Worm (Caenorhabditis elegans) whole organism, L4 larva: ENCODE data around the gene K11G12.6.

Source experiments
- F10B5.3 ChIP-seq: sonication (generic microtip); optimal IDR thresholded peaks from 2 replicates; lab custom pipeline; 2016; ENCODE audit warnings: mild to moderate bottlenecking, missing genetic modification characterization, missing compliant biosample characterization
- F26F4.8 ChIP-seq: fragments of 200-800 bp; sonication (Bioruptor generic); conservative IDR thresholded peaks from 2 replicates; pipeline ENCODE4 v1.3.6; 2022; ENCODE audit warnings: missing genetic modification characterization, missing compliant biosample characterization
- T20F7.1 ChIP-seq: fragments of 200-800 bp; sonication (Bioruptor generic); optimal IDR thresholded peaks from 2 replicates; lab custom pipeline; 2018; ENCODE audit warnings: mild to moderate bottlenecking, missing genetic modification characterization, missing compliant biosample characterization
- Y5F2A.4 ChIP-seq: fragments of 200-800 bp; sonication (Bioruptor generic); optimal IDR thresholded peaks from 2 replicates; lab custom pipeline; 2018; ENCODE audit warnings: mild to moderate bottlenecking, missing genetic modification characterization, missing compliant biosample characterization
- Y75B8A.6 ChIP-seq: fragments of 200-800 bp; sonication (Bioruptor generic); IDR thresholded peaks from 2 replicates; pipeline ENCODE4 v1.3.6; 2022; ENCODE audit warnings: missing genetic modification reagents, missing genetic modification characterization, missing compliant biosample characterization
- aly-2 ChIP-seq: sonication (generic microtip); optimal IDR thresholded peaks from 2 replicates; lab custom pipeline; 2018; ENCODE audit warnings: missing biosample characterization, missing genetic modification characterization
- attf-4 ChIP-seq: sonication (generic microtip); optimal IDR thresholded peaks from 3 replicates; lab custom pipeline; 2017; ENCODE audit warnings: missing biosample characterization, missing genetic modification characterization
- ceh-20 ChIP-seq: fragments of 200-800 bp; sonication (Bioruptor generic); IDR thresholded peaks from 2 replicates; pipeline ENCODE4 v1.3.6; 2022; ENCODE audit warnings: missing genetic modification reagents, missing genetic modification characterization, missing compliant biosample characterization
- ctbp-1 ChIP-seq: fragments of 200-800 bp; sonication (Bioruptor generic); IDR thresholded peaks from 2 replicates; pipeline ENCODE4 v1.3.6; 2022; ENCODE audit warnings: missing genetic modification reagents, missing genetic modification characterization, missing compliant biosample characterization
- daf-8 ChIP-seq: fragments of 200-800 bp; sonication (Bioruptor generic); IDR thresholded peaks from 2 replicates; pipeline ENCODE4 v1.3.6; 2022; ENCODE audit warnings: missing genetic modification characterization, missing compliant biosample characterization
- dmd-9 ChIP-seq: fragments of 200-800 bp; sonication (Bioruptor generic); IDR thresholded peaks from 2 replicates; pipeline ENCODE4 v1.3.6; 2022; ENCODE audit warnings: missing genetic modification reagents, missing genetic modification characterization, missing compliant biosample characterization
- duxl-1 ChIP-seq: sonication (generic microtip); optimal IDR thresholded peaks from 2 replicates; lab custom pipeline; 2016; ENCODE audit warnings: mild to moderate bottlenecking, missing genetic modification characterization, moderate library complexity, missing compliant biosample characterization; ENCODE audit not compliant: poor library complexity
- dve-1 ChIP-seq: sonication (generic microtip); optimal IDR thresholded peaks from 2 replicates; lab custom pipeline; 2017; ENCODE audit warnings: antibody characterized with exemption, mild to moderate bottlenecking, missing genetic modification characterization, missing compliant biosample characterization; ENCODE audit not compliant: insufficient read depth
- egl-43 ChIP-seq: fragments of 200-800 bp; sonication (Bioruptor generic); IDR thresholded peaks from 2 replicates; pipeline ENCODE4 v1.3.6; 2022; ENCODE audit warnings: missing genetic modification reagents, missing genetic modification characterization, missing compliant biosample characterization
- fkh-10 ChIP-seq: fragments of 150-350 bp; optimal IDR thresholded peaks from 2 replicates; lab custom pipeline; 2014; ENCODE audit warnings: missing biosample characterization, missing genetic modification reagents, missing genetic modification characterization
- gei-8 ChIP-seq: fragments of 200-800 bp; sonication (Bioruptor generic); optimal IDR thresholded peaks from 2 replicates; lab custom pipeline; 2018; ENCODE audit warnings: mild to moderate bottlenecking, missing genetic modification characterization, missing compliant biosample characterization
- hlh-11 ChIP-seq: fragments of 200-800 bp; sonication (Bioruptor generic); optimal IDR thresholded peaks from 2 replicates; lab custom pipeline; 2018; ENCODE audit warnings: mild to moderate bottlenecking, missing genetic modification characterization, missing compliant biosample characterization
- lin-13 ChIP-seq: fragments of 150-350 bp; optimal IDR thresholded peaks from 2 replicates; lab custom pipeline; 2014; ENCODE audit warnings: missing biosample characterization, missing genetic modification reagents, missing genetic modification characterization
- lin-29 ChIP-seq: fragments of 200-800 bp; sonication (Bioruptor generic); IDR thresholded peaks from 2 replicates; pipeline ENCODE4 v1.3.6; 2022; ENCODE audit warnings: missing genetic modification reagents, missing genetic modification characterization, missing compliant biosample characterization
- lin-38 ChIP-seq: fragments of 200-800 bp; sonication (Bioruptor generic); IDR thresholded peaks from 2 replicates; pipeline ENCODE4 v1.3.6; 2022; ENCODE audit warnings: missing genetic modification reagents, missing genetic modification characterization, missing compliant biosample characterization
- lin-39 ChIP-seq: fragments of 150-350 bp; optimal IDR thresholded peaks from 2 replicates; lab custom pipeline; 2014; ENCODE audit warnings: missing biosample characterization, missing genetic modification reagents, missing genetic modification characterization
- lir-3 ChIP-seq: sonication (generic microtip); optimal IDR thresholded peaks from 2 replicates; lab custom pipeline; 2016; ENCODE audit warnings: mild to moderate bottlenecking, missing genetic modification characterization, missing compliant biosample characterization
- lsy-2 ChIP-seq, 2 experiments: fragments of 150-350 bp in 1 of 2; sonication (generic microtip) in 1 of 2; optimal IDR thresholded peaks; 2 replicates each; lab custom pipeline; 2014 to 2017; ENCODE audit warnings: missing biosample characterization in 2 of 2, missing genetic modification characterization in 2 of 2
- madf-5 ChIP-seq, 2 experiments: fragments of 200-800 bp; sonication (Bioruptor generic); IDR thresholded peaks; 2 replicates each; pipeline ENCODE4 v1.3.6; 2022; ENCODE audit warnings: missing compliant biosample characterization in 2 of 2, missing genetic modification characterization in 2 of 2
- madf-9 ChIP-seq: fragments of 200-800 bp; sonication (Bioruptor generic); conservative IDR thresholded peaks from 2 replicates; pipeline ENCODE4 v1.3.6; 2022; ENCODE audit warnings: missing genetic modification reagents, missing genetic modification characterization, missing compliant biosample characterization
- mdl-1 ChIP-seq, 2 experiments: fragments of 150-350 bp in 1 of 2; sonication (generic microtip) in 1 of 2; optimal IDR thresholded peaks; 2 replicates each; lab custom pipeline; 2014 to 2017; ENCODE audit warnings: missing biosample characterization in 2 of 2, missing genetic modification characterization in 2 of 2
- mxl-3 ChIP-seq: fragments of 200-800 bp; sonication (Bioruptor generic); optimal IDR thresholded peaks from 2 replicates; lab custom pipeline; 2018; ENCODE audit warnings: mild to moderate bottlenecking, missing genetic modification characterization, missing compliant biosample characterization
- nhr-102 ChIP-seq: sonication (generic microtip); optimal IDR thresholded peaks from 2 replicates; lab custom pipeline; 2016; ENCODE audit warnings: mild to moderate bottlenecking, missing genetic modification characterization, moderate library complexity, missing compliant biosample characterization
- nhr-111 ChIP-seq: fragments of 200-800 bp; sonication (Bioruptor generic); optimal IDR thresholded peaks from 2 replicates; lab custom pipeline; 2018; ENCODE audit warnings: mild to moderate bottlenecking, missing genetic modification characterization, missing compliant biosample characterization
- nhr-237 ChIP-seq: sonication (generic microtip); optimal IDR thresholded peaks from 2 replicates; lab custom pipeline; 2017; ENCODE audit warnings: missing biosample characterization, missing genetic modification characterization
- nhr-25 ChIP-seq: sonication (generic microtip); optimal IDR thresholded peaks from 2 replicates; lab custom pipeline; 2017; ENCODE audit warnings: missing genetic modification characterization, mild to moderate bottlenecking, missing compliant biosample characterization, antibody characterized with exemption, moderate library complexity, borderline replicate concordance; ENCODE audit not compliant: insufficient read depth
- nhr-28 ChIP-seq: fragments of 150-350 bp; optimal IDR thresholded peaks from 2 replicates; lab custom pipeline; 2014; ENCODE audit warnings: missing biosample characterization, missing genetic modification characterization
- nhr-48 ChIP-seq: sonication (generic microtip); optimal IDR thresholded peaks from 2 replicates; lab custom pipeline; 2016; ENCODE audit warnings: mild to moderate bottlenecking, missing genetic modification characterization, missing compliant biosample characterization
- nhr-6 ChIP-seq: fragments of 150-350 bp; optimal IDR thresholded peaks from 2 replicates; lab custom pipeline; 2014; ENCODE audit warnings: missing biosample characterization, missing genetic modification characterization
- nhr-77 ChIP-seq: fragments of 150-350 bp; optimal IDR thresholded peaks from 2 replicates; lab custom pipeline; 2014; ENCODE audit warnings: missing biosample characterization, missing genetic modification characterization
- pha-4 ChIP-seq, 2 experiments: fragments of 150-350 bp in 1 of 2; fragments of 200-800 bp in 1 of 2; sonication (Bioruptor generic) in 1 of 2; IDR thresholded peaks in 1 of 2; optimal IDR thresholded peaks in 1 of 2; 2 replicates each; pipeline versions ENCODE4 v1.3.6 to Lab custom; 2014 to 2022; ENCODE audit warnings: missing genetic modification characterization in 2 of 2, missing genetic modification reagents in 2 of 2, missing biosample characterization in 1 of 2, missing compliant biosample characterization in 1 of 2
- pqm-1 ChIP-seq: sonication (generic microtip); optimal IDR thresholded peaks from 2 replicates; lab custom pipeline; 2017; ENCODE audit warnings: missing biosample characterization, missing genetic modification characterization
- saeg-2 ChIP-seq: fragments of 200-800 bp; sonication (Bioruptor generic); IDR thresholded peaks from 2 replicates; pipeline ENCODE4 v1.3.6; 2022; ENCODE audit warnings: missing genetic modification reagents, missing genetic modification characterization, missing compliant biosample characterization
- snpc-4 ChIP-seq: fragments of 150-350 bp; optimal IDR thresholded peaks from 2 replicates; lab custom pipeline; 2014; ENCODE audit warnings: missing biosample characterization, missing genetic modification characterization
- spr-1 ChIP-seq: sonication (generic microtip); optimal IDR thresholded peaks from 2 replicates; lab custom pipeline; 2016; ENCODE audit warnings: mild to moderate bottlenecking, missing genetic modification characterization, missing compliant biosample characterization
- tra-1 ChIP-seq: fragments of 200-800 bp; sonication (Bioruptor generic); IDR thresholded peaks from 2 replicates; pipeline ENCODE4 v1.3.6; 2022; ENCODE audit warnings: missing genetic modification reagents, missing genetic modification characterization, missing compliant biosample characterization
- unc-130 ChIP-seq: sonication (generic microtip); optimal IDR thresholded peaks from 2 replicates; lab custom pipeline; 2016; ENCODE audit warnings: missing genetic modification reagents, missing genetic modification characterization, missing compliant biosample characterization
- unc-39 ChIP-seq: sonication (generic microtip); optimal IDR thresholded peaks from 2 replicates; lab custom pipeline; 2017; ENCODE audit warnings: missing biosample characterization, missing genetic modification characterization
- vab-7 ChIP-seq: fragments of 200-800 bp; sonication (Bioruptor generic); IDR thresholded peaks from 2 replicates; pipeline ENCODE4 v1.3.6; 2022; ENCODE audit warnings: missing genetic modification reagents, missing genetic modification characterization, missing compliant biosample characterization
- zag-1 ChIP-seq: fragments of 150-350 bp; optimal IDR thresholded peaks from 2 replicates; lab custom pipeline; 2014; ENCODE audit warnings: missing biosample characterization, missing genetic modification characterization
- zfp-2 ChIP-seq: sonication (generic microtip); optimal IDR thresholded peaks from 2 replicates; lab custom pipeline; 2016; ENCODE audit warnings: mild to moderate bottlenecking, missing genetic modification characterization, missing compliant biosample characterization
- zfp-3 ChIP-seq: fragments of 200-800 bp; sonication (Bioruptor generic); conservative IDR thresholded peaks from 2 replicates; pipeline ENCODE4 v1.3.6; 2022; ENCODE audit warnings: missing genetic modification reagents, missing genetic modification characterization, missing compliant biosample characterization
- zip-2 ChIP-seq: fragments of 150-350 bp; optimal IDR thresholded peaks from 2 replicates; lab custom pipeline; 2014; ENCODE audit warnings: missing biosample characterization, missing genetic modification characterization
- ztf-11 ChIP-seq: fragments of 150-350 bp; optimal IDR thresholded peaks from 2 replicates; lab custom pipeline; 2014; ENCODE audit warnings: missing biosample characterization, missing genetic modification characterization

The K11G12.6 gene

ce11 chrX:6737329-6738008 is 8.0 kb upstream of the K11G12.6 start:
- TF ChIP-seq zfp-2 (tag; lab: Kevin White, UChicago) (peak; percentile 45), pha-4 (GFP tag; IDR thresholded peaks at IDR 0.05; lab: Robert Waterston, UW) (peak; percentile 74), pha-4 (tag; optimal IDR thresholded peaks at IDR 0.05; lab: Kevin White, UChicago) (peak; percentile 13), madf-5 (GFP tag; IDR thresholded peaks at IDR 0.05; lab: Robert Waterston, UW) (no peak), aly-2 (tag; lab: Kevin White, UChicago) (no peak), nhr-237 (tag; lab: Kevin White, UChicago) (no peak), dmd-9 (no peak), ceh-20 (GFP tag; lab: Robert Waterston, UW) (peak; percentile 89), gei-8 (peak; percentile 95), nhr-77 (peak; percentile 64), lin-39 (tag; lab: Kevin White, UChicago) (no peak), unc-130 (GFP tag; lab: Kevin White, UChicago) (no peak), F10B5.3 (tag; lab: Kevin White, UChicago) (no peak), duxl-1 (tag; lab: Kevin White, UChicago) (no peak), zag-1 (tag; lab: Kevin White, UChicago) (no peak), hlh-11 (tag; lab: Kevin White, UChicago) (peak; percentile 99), F26F4.8 (GFP tag; lab: Robert Waterston, UW) (no peak), lin-38 (peak; percentile 53), unc-39 (no peak), fkh-10 (GFP tag; lab: Kevin White, UChicago) (peak; percentile 1), lin-29 (GFP tag; lab: Robert Waterston, UW) (no peak), pqm-1 (tag; lab: Kevin White, UChicago) (peak; percentile 13), daf-8 (GFP tag; lab: Robert Waterston, UW) (no peak), saeg-2 (GFP tag; lab: Robert Waterston, UW) (peak; percentile 84; the same call in 1 of the 2 replicates), snpc-4 (tag; lab: Kevin White, UChicago) (no peak), ztf-11 (tag; lab: Kevin White, UChicago) (no peak), mxl-3 (GFP tag; lab: Kevin White, UChicago) (peak; percentile 97), mdl-1 (tag; optimal IDR thresholded peaks at IDR 0.05; lab: Kevin White, UChicago) (peak; percentile 100), Y75B8A.6 (GFP tag; lab: Robert Waterston, UW) (no peak), zfp-3 (GFP tag; lab: Robert Waterston, UW) (peak; percentile 38; the same call in 1 of the 2 replicates), dve-1 (peak; percentile 91), zip-2 (tag; lab: Kevin White, UChicago) (peak; percentile 50), tra-1 (GFP tag; lab: Robert Waterston, UW) (peak; percentile 93), spr-1 (tag; lab: Kevin White, UChicago) (peak; percentile 85), nhr-6 (tag; lab: Kevin White, UChicago) (peak; percentile 90), attf-4 (tag; lab: Kevin White, UChicago) (no peak), lsy-2 (tag; optimal IDR thresholded peaks at IDR 0.05; lab: Kevin White, UChicago) (peak; percentile 73 to 86), madf-9 (GFP tag; lab: Robert Waterston, UW) (0 out of 2 replicates have a peak, but pooled peaks have one; percentile 37), nhr-28 (tag; lab: Kevin White, UChicago) (peak; percentile 94), nhr-48 (peak; percentile 99), ctbp-1 (GFP tag; lab: Robert Waterston, UW) (peak; percentile 92), nhr-102 (tag; lab: Kevin White, UChicago) (peak; percentile 95), nhr-111 (GFP tag; lab: Kevin White, UChicago) (no peak), vab-7 (GFP tag; lab: Robert Waterston, UW) (0 out of 2 replicates have a peak, but pooled peaks have one; percentile 27), lin-13 (GFP tag; lab: Kevin White, UChicago) (peak; percentile 62), T20F7.1 (GFP tag; lab: Kevin White, UChicago) (peak; percentile 65), lir-3 (tag; lab: Kevin White, UChicago) (peak; percentile 27), egl-43 (GFP tag; lab: Robert Waterston, UW) (peak; percentile 72), Y5F2A.4 (GFP tag; lab: Kevin White, UChicago) (no peak), nhr-25 (tag; lab: Kevin White, UChicago) (peak; percentile 88)
